Worm (Caenorhabditis elegans) whole organism, L3 larva: ENCODE measurements around the gene skat-1.
A peak's percentile ranks its signal among the peaks of the same experiment; 100 is the strongest.

Experiments used
- aly-2 ChIP-seq: fragments of 150-350 bp; optimal IDR thresholded peaks from 2 replicates; lab custom pipeline; 2014; ENCODE audit warnings: missing biosample characterization, missing genetic modification characterization
- ceh-82 ChIP-seq: fragments of 150-350 bp; optimal IDR thresholded peaks from 2 replicates; lab custom pipeline; 2014; ENCODE audit warnings: missing biosample characterization, missing genetic modification characterization
- elt-2 ChIP-seq: sonication (generic microtip); optimal IDR thresholded peaks from 2 replicates; lab custom pipeline; 2016; ENCODE audit warnings: missing genetic modification reagents, mild to moderate bottlenecking, missing genetic modification characterization, missing compliant biosample characterization
- lin-15B ChIP-seq: fragments of 150-350 bp; optimal IDR thresholded peaks from 2 replicates; lab custom pipeline; 2014; ENCODE audit warnings: missing biosample characterization, missing genetic modification characterization
- mdl-1 ChIP-seq: fragments of 150-350 bp; optimal IDR thresholded peaks from 2 replicates; lab custom pipeline; 2014; ENCODE audit warnings: missing biosample characterization, missing genetic modification characterization
- nhr-11 ChIP-seq: fragments of 150-350 bp; optimal IDR thresholded peaks from 2 replicates; lab custom pipeline; 2014; ENCODE audit warnings: missing biosample characterization, missing genetic modification characterization
- nhr-12 ChIP-seq: fragments of 150-350 bp; optimal IDR thresholded peaks from 2 replicates; lab custom pipeline; 2014; ENCODE audit warnings: missing biosample characterization, missing genetic modification characterization
- nhr-76 ChIP-seq: fragments of 150-350 bp; sonication (generic microtip); optimal IDR thresholded peaks from 5 replicates; lab custom pipeline; 2014; ENCODE audit warnings: missing biosample characterization, missing genetic modification characterization
- pha-4 ChIP-seq: fragments of 150-350 bp; optimal IDR thresholded peaks from 2 replicates; lab custom pipeline; 2014; ENCODE audit warnings: missing biosample characterization, missing genetic modification reagents, missing genetic modification characterization
- pqm-1 ChIP-seq: fragments of 150-350 bp; optimal IDR thresholded peaks from 2 replicates; lab custom pipeline; 2017; ENCODE audit warnings: missing biosample characterization, missing genetic modification characterization, inconsistent platforms
- skn-1 ChIP-seq: fragments of 150-350 bp; optimal IDR thresholded peaks from 2 replicates; lab custom pipeline; 2014; ENCODE audit warnings: missing biosample characterization, missing genetic modification characterization
- ztf-11 ChIP-seq: fragments of 150-350 bp; optimal IDR thresholded peaks from 2 replicates; lab custom pipeline; 2014; ENCODE audit warnings: missing biosample characterization, missing genetic modification characterization

- TF ChIP-seq lin-15B (tag; lab: Kevin White, UChicago) (peak; percentile 11), nhr-11 (tag; lab: Kevin White, UChicago) (no peak), pqm-1 (no peak), ztf-11 (tag; lab: Kevin White, UChicago) (no peak), elt-2 (tag; lab: Kevin White, UChicago) (no peak), aly-2 (tag; lab: Kevin White, UChicago) (no peak), ceh-82 (tag; lab: Kevin White, UChicago) (no peak), pha-4 (tag; lab: Kevin White, UChicago) (no peak), nhr-12 (tag; lab: Kevin White, UChicago) (no peak), nhr-76 (no peak), skn-1 (tag; lab: Kevin White, UChicago) (no peak), mdl-1 (tag; lab: Kevin White, UChicago) (no peak)
These were observed 28.9 kb downstream of the skat-1 start, which contains the start of the genes bud-13 and rpap-2 for ce11 chrIII:8967639-8968038.
